Fruit fly (Drosophila melanogaster) whole organism, wandering third instar larva: ENCODE data around the gene Cp110.

Experiments used
- Abd-B ChIP-seq: fragments of >200 bp; optimal IDR thresholded peaks from 2 replicates; lab custom pipeline; 2017; ENCODE audit warnings: missing biosample characterization, missing genetic modification characterization
- CG9705 ChIP-seq: fragments of 200-800 bp; sonication (Bioruptor generic); optimal IDR thresholded peaks from 2 replicates; lab custom pipeline; 2018; ENCODE audit warnings: missing biosample characterization, mild to moderate bottlenecking, missing genetic modification characterization
- GATAd ChIP-seq: sonication (Bioruptor generic); optimal IDR thresholded peaks from 2 replicates; lab custom pipeline; 2016; ENCODE audit warnings: missing biosample characterization, missing genetic modification characterization
- Hr78 ChIP-seq: fragments of >200 bp; optimal IDR thresholded peaks from 2 replicates; lab custom pipeline; 2017; ENCODE audit warnings: missing biosample characterization, missing genetic modification characterization
- Mio ChIP-seq: sonication (Bioruptor generic); optimal IDR thresholded peaks from 2 replicates; lab custom pipeline; 2016; ENCODE audit warnings: missing biosample characterization, missing genetic modification characterization
- Myc ChIP-seq: fragments of >200 bp; optimal IDR thresholded peaks from 2 replicates; lab custom pipeline; 2017
- OdsH ChIP-seq: fragments of 200-800 bp; sonication (Bioruptor generic); optimal IDR thresholded peaks from 2 replicates; lab custom pipeline; 2016; ENCODE audit warnings: missing biosample characterization, mild to moderate bottlenecking, missing genetic modification characterization
- br ChIP-seq: fragments of 200-800 bp; sonication (Bioruptor generic); optimal IDR thresholded peaks from 2 replicates; lab custom pipeline; 2016; ENCODE audit warnings: missing biosample characterization, missing genetic modification characterization
- dmrt93B ChIP-seq: fragments of 200-800 bp; sonication (Bioruptor generic); optimal IDR thresholded peaks from 2 replicates; lab custom pipeline; 2018; ENCODE audit warnings: missing biosample characterization, mild to moderate bottlenecking, missing genetic modification characterization
- dsf ChIP-seq: sonication (Bioruptor generic); optimal IDR thresholded peaks from 2 replicates; lab custom pipeline; 2016; ENCODE audit warnings: missing biosample characterization, missing genetic modification characterization, borderline replicate concordance
- fru ChIP-seq: fragments of 200-800 bp; sonication (Bioruptor generic); optimal IDR thresholded peaks from 3 replicates; lab custom pipeline; 2016; ENCODE audit warnings: missing biosample characterization, mild to moderate bottlenecking, missing genetic modification characterization
- h ChIP-seq: fragments of 200-800 bp; sonication (Bioruptor generic); optimal IDR thresholded peaks from 3 replicates; lab custom pipeline; 2016; ENCODE audit warnings: missing biosample characterization, mild to moderate bottlenecking, missing genetic modification characterization
- pan ChIP-seq: fragments of >200 bp; optimal IDR thresholded peaks from 2 replicates; lab custom pipeline; 2017

- TF ChIP-seq Hr78 (GFP tag; lab: Kevin White, UChicago) = no peak
- no peak for TF ChIP-seq dsf (GFP tag; lab: Kevin White, UChicago)
- TF ChIP-seq h (GFP tag; lab: Kevin White, UChicago) = no peak
- TF ChIP-seq fru (GFP tag; lab: Kevin White, UChicago) = no peak
- no peak for TF ChIP-seq pan (lab: Kevin White, UChicago)
- TF ChIP-seq Abd-B (GFP tag; lab: Kevin White, UChicago) = no peak
- no peak for TF ChIP-seq Myc
- no peak for TF ChIP-seq GATAd (GFP tag; lab: Kevin White, UChicago)
- no peak for TF ChIP-seq br (GFP tag; lab: Kevin White, UChicago)
- no peak for TF ChIP-seq Mio (GFP tag; lab: Kevin White, UChicago)
- TF ChIP-seq dmrt93B (GFP tag; lab: Kevin White, UChicago) = no peak
- no peak for TF ChIP-seq CG9705 (GFP tag; lab: Kevin White, UChicago)
- no peak for TF ChIP-seq OdsH (GFP tag; lab: Kevin White, UChicago)
Measured at dm6 chrX:22529664-22530321, 47.9 kb downstream of the Cp110 start, which contains the start of gene S6kII.
